Worm (Caenorhabditis elegans): ENCODE measurements around the gene sri-47.

Gene sri-47

DNA sequence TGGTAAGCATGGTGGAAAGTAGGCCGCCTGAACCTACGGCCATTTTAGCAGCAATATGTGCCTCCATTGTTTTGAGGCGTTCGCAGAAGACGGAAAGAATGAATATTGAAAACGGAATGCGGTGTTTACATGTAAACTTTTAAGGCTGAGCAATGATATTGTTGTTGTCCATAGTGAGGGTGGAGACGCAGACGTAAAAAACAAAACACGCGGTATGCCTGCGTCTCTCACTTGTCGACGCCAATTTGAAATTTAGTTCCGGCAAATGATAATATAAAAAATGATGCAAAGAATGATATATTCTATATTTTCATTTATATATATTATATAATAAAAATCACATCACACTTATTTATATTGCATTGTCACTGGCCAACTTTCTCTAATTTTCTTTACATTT lies 51.2 kb downstream of the sri-47 start, which contains the start of gene Y47G7B.2:
Gene Y47G7B.2 (minus strand): TSS at position 143 of the 400 bp plus-strand sequence.
- TF ChIP-seq ref-1 (GFP tag; conservative IDR thresholded peaks at IDR 0.05) = no peak
- no peak for TF ChIP-seq T22C8.4 (GFP tag; IDR thresholded peaks at IDR 0.05)
- no peak for TF ChIP-seq ztf-23 (GFP tag; IDR thresholded peaks at IDR 0.05)
